Fruit fly (Drosophila melanogaster) whole organism, wandering third instar larva: Measurements from ENCODE around the gene Gr93b.
A peak's percentile ranks its signal among the peaks of the same experiment; 100 is the strongest.

ENCODE experiments used
- Abd-B ChIP-seq: fragments of >200 bp; optimal IDR thresholded peaks from 2 replicates; lab custom pipeline; 2017; ENCODE audit warnings: missing biosample characterization, missing genetic modification characterization
- CG32264 ChIP-seq: fragments of 200-800 bp; sonication (Bioruptor generic); optimal IDR thresholded peaks from 2 replicates; lab custom pipeline; 2016; ENCODE audit warnings: missing biosample characterization, missing genetic modification characterization
- CG9705 ChIP-seq: fragments of 200-800 bp; sonication (Bioruptor generic); optimal IDR thresholded peaks from 2 replicates; lab custom pipeline; 2018; ENCODE audit warnings: missing biosample characterization, mild to moderate bottlenecking, missing genetic modification characterization
- CrebA ChIP-seq: fragments of 200-800 bp; sonication (Bioruptor generic); optimal IDR thresholded peaks from 2 replicates; lab custom pipeline; 2016; ENCODE audit warnings: missing biosample characterization, mild to moderate bottlenecking, missing genetic modification characterization, borderline replicate concordance
- Dfd ChIP-seq: fragments of >200 bp; optimal IDR thresholded peaks from 2 replicates; lab custom pipeline; 2017; ENCODE audit warnings: missing biosample characterization, missing genetic modification characterization
- Dif ChIP-seq: fragments of 200-275, 200-300 bp; sonication (Bioruptor generic); optimal IDR thresholded peaks from 2 replicates; lab custom pipeline; 2018; ENCODE audit warnings: missing biosample characterization, missing genetic modification characterization; ENCODE audit not compliant: partially characterized antibody
- GATAd ChIP-seq: sonication (Bioruptor generic); optimal IDR thresholded peaks from 2 replicates; lab custom pipeline; 2016; ENCODE audit warnings: missing biosample characterization, missing genetic modification characterization
- HLH106 ChIP-seq: fragments of 200-800 bp; optimal IDR thresholded peaks from 3 replicates; lab custom pipeline; 2019; ENCODE audit warnings: missing biosample characterization, mild to moderate bottlenecking, missing genetic modification characterization, moderate library complexity
- Hnf4 ChIP-seq: fragments of 200-800 bp; sonication (Bioruptor generic); optimal IDR thresholded peaks from 2 replicates; lab custom pipeline; 2016; ENCODE audit warnings: missing biosample characterization, mild to moderate bottlenecking, missing genetic modification characterization
- Hr78 ChIP-seq: fragments of >200 bp; optimal IDR thresholded peaks from 2 replicates; lab custom pipeline; 2017; ENCODE audit warnings: missing biosample characterization, missing genetic modification characterization
- Hr83 ChIP-seq: fragments of 200-300 bp; sonication (Bioruptor generic); optimal IDR thresholded peaks from 2 replicates; lab custom pipeline; 2016; ENCODE audit warnings: missing biosample characterization, mild to moderate bottlenecking, missing genetic modification characterization, moderate library complexity; ENCODE audit not compliant: poor library complexity, severe bottlenecking
- Jra ChIP-seq: sonication (Bioruptor generic); optimal IDR thresholded peaks from 2 replicates; lab custom pipeline; 2016; ENCODE audit warnings: missing biosample characterization, missing genetic modification characterization
- Mio ChIP-seq: sonication (Bioruptor generic); optimal IDR thresholded peaks from 2 replicates; lab custom pipeline; 2016; ENCODE audit warnings: missing biosample characterization, missing genetic modification characterization
- N ChIP-seq: fragments of >200 bp; optimal IDR thresholded peaks from 2 replicates; lab custom pipeline; 2018; ENCODE audit warnings: missing biosample characterization, missing external identifiers, missing genetic modification characterization
- OdsH ChIP-seq: fragments of 200-800 bp; sonication (Bioruptor generic); optimal IDR thresholded peaks from 2 replicates; lab custom pipeline; 2016; ENCODE audit warnings: missing biosample characterization, mild to moderate bottlenecking, missing genetic modification characterization
- Rel ChIP-seq, 2 experiments: fragments of 200-800 bp; sonication (Bioruptor generic) in 1 of 2; optimal IDR thresholded peaks; 2 replicates in 1 of 2; 3 replicates in 1 of 2; lab custom pipeline; 2016 to 2019; ENCODE audit warnings: mild to moderate bottlenecking in 2 of 2, missing biosample characterization in 2 of 2, missing genetic modification characterization in 2 of 2, moderate library complexity in 1 of 2
- Sp1 ChIP-seq: fragments of 200-800 bp; sonication (Bioruptor generic); optimal IDR thresholded peaks from 3 replicates; lab custom pipeline; 2019; ENCODE audit warnings: missing biosample characterization, mild to moderate bottlenecking, missing genetic modification characterization, moderate library complexity
- Vsx2 ChIP-seq: fragments of 200-300, 225-300 bp; sonication (Bioruptor generic); optimal IDR thresholded peaks from 2 replicates; lab custom pipeline; 2018; ENCODE audit warnings: missing biosample characterization, missing genetic modification characterization; ENCODE audit not compliant: partially characterized antibody
- br ChIP-seq: fragments of 200-800 bp; sonication (Bioruptor generic); optimal IDR thresholded peaks from 2 replicates; lab custom pipeline; 2016; ENCODE audit warnings: missing biosample characterization, missing genetic modification characterization
- brk ChIP-seq: fragments of 200-800 bp; sonication (Bioruptor generic); optimal IDR thresholded peaks from 2 replicates; lab custom pipeline; 2016; ENCODE audit warnings: missing biosample characterization, mild to moderate bottlenecking, missing genetic modification characterization
- dl ChIP-seq, 2 experiments: fragments of 175-275, 200-275 bp in 1 of 2; fragments of 200-275 bp in 1 of 2; sonication (Bioruptor generic); optimal IDR thresholded peaks; lab custom pipeline; 2018; ENCODE audit warnings: mild to moderate bottlenecking in 2 of 2, missing biosample characterization in 2 of 2, missing genetic modification characterization in 2 of 2, moderate library complexity in 2 of 2; ENCODE audit not compliant: partially characterized antibody in 2 of 2, insufficient read depth in 1 of 2
- dmrt93B ChIP-seq: fragments of 200-800 bp; sonication (Bioruptor generic); optimal IDR thresholded peaks from 2 replicates; lab custom pipeline; 2018; ENCODE audit warnings: missing biosample characterization, mild to moderate bottlenecking, missing genetic modification characterization
- dsf ChIP-seq: sonication (Bioruptor generic); optimal IDR thresholded peaks from 2 replicates; lab custom pipeline; 2016; ENCODE audit warnings: missing biosample characterization, missing genetic modification characterization, borderline replicate concordance
- ey ChIP-seq: fragments of 200-800 bp; sonication (Bioruptor generic); optimal IDR thresholded peaks from 2 replicates; lab custom pipeline; 2016; ENCODE audit warnings: missing biosample characterization, missing genetic modification characterization
- foxo ChIP-seq, 2 experiments: fragments of 200-800 bp; sonication (Bioruptor generic); optimal IDR thresholded peaks; 2 replicates in 1 of 2; 3 replicates in 1 of 2; lab custom pipeline; 2016 to 2017; ENCODE audit warnings: missing biosample characterization in 2 of 2, missing genetic modification characterization in 2 of 2
- fru ChIP-seq: fragments of 200-800 bp; sonication (Bioruptor generic); optimal IDR thresholded peaks from 3 replicates; lab custom pipeline; 2016; ENCODE audit warnings: missing biosample characterization, mild to moderate bottlenecking, missing genetic modification characterization
- h ChIP-seq: fragments of 200-800 bp; sonication (Bioruptor generic); optimal IDR thresholded peaks from 3 replicates; lab custom pipeline; 2016; ENCODE audit warnings: missing biosample characterization, mild to moderate bottlenecking, missing genetic modification characterization
- jim ChIP-seq: fragments of 175-275, 200-325 bp; sonication (Bioruptor generic); optimal IDR thresholded peaks from 2 replicates; lab custom pipeline; 2016; ENCODE audit warnings: missing biosample characterization, mild to moderate bottlenecking, missing genetic modification characterization
- lola ChIP-seq: fragments of >200 bp; optimal IDR thresholded peaks from 2 replicates; lab custom pipeline; 2017; ENCODE audit warnings: missing biosample characterization, missing genetic modification characterization
- pan ChIP-seq: fragments of >200 bp; optimal IDR thresholded peaks from 2 replicates; lab custom pipeline; 2017
- psq ChIP-seq: fragments of 200-800 bp; sonication (Bioruptor generic); optimal IDR thresholded peaks from 3 replicates; lab custom pipeline; 2017; ENCODE audit warnings: missing biosample characterization, mild to moderate bottlenecking, missing genetic modification characterization, moderate library complexity
- rgr ChIP-seq: fragments of 200-800 bp; sonication (Bioruptor generic); optimal IDR thresholded peaks from 3 replicates; lab custom pipeline; 2016; ENCODE audit warnings: missing biosample characterization, mild to moderate bottlenecking, missing genetic modification characterization
- sage ChIP-seq: fragments of 200-800 bp; sonication (Bioruptor generic); optimal IDR thresholded peaks from 2 replicates; lab custom pipeline; 2016; ENCODE audit warnings: missing biosample characterization, mild to moderate bottlenecking, missing genetic modification characterization
- sv ChIP-seq: fragments of 200-800 bp; sonication (Bioruptor generic); optimal IDR thresholded peaks from 3 replicates; lab custom pipeline; 2016; ENCODE audit warnings: missing biosample characterization, missing genetic modification characterization
- tai ChIP-seq: sonication (Bioruptor generic); optimal IDR thresholded peaks from 2 replicates; lab custom pipeline; 2016; ENCODE audit warnings: missing biosample characterization, missing genetic modification characterization
- usp ChIP-seq: fragments of >200 bp; optimal IDR thresholded peaks from 2 replicates; lab custom pipeline; 2017; ENCODE audit warnings: missing biosample characterization, missing genetic modification characterization
- woc ChIP-seq: sonication (Bioruptor generic); optimal IDR thresholded peaks from 2 replicates; lab custom pipeline; 2016; ENCODE audit warnings: missing biosample characterization, mild to moderate bottlenecking, missing genetic modification characterization

Gr93b gene

dm6 chr3R:21825775-21826558 lies 17.6 kb downstream of the Gr93b start:
- TF ChIP-seq h (GFP tag; lab: Kevin White, UChicago) (peak; percentile 0), usp (no peak), Sp1 (GFP tag; lab: Kevin White, UChicago) (peak; percentile 1), N (no peak)

DNA sequence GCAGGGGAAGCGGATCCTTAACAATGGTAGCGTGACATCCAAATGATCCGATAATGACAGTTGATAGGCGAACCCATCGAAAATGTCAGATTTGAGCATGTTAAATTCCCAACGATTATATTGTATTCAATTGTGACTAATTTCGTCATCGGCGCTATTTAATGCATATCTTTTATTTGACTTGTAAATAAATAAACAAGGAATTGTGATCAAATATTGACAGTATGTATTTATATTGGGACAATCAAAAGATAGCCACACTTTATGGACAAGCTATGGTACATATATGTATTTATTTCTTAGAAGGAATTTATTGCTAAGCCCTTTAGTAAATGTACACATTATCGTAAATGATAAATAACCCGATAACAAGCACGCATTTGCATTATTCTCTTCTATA lies 18.4 kb downstream of the Gr93b start:
- TF ChIP-seq Dfd (GFP tag; lab: Kevin White, UChicago) (no peak), dmrt93B (GFP tag; lab: Kevin White, UChicago) (no peak), foxo (GFP tag; optimal IDR thresholded peaks at IDR 0.05; lab: Kevin White, UChicago) (no peak), usp (no peak), psq (GFP tag; lab: Kevin White, UChicago) (no peak), tai (peak; percentile 3), Vsx2 (no peak), dsf (no peak), Sp1 (GFP tag; lab: Kevin White, UChicago) (peak; percentile 16), lola (GFP tag; lab: Kevin White, UChicago) (no peak), CG32264 (GFP tag; lab: Kevin White, UChicago) (no peak)

DNA sequence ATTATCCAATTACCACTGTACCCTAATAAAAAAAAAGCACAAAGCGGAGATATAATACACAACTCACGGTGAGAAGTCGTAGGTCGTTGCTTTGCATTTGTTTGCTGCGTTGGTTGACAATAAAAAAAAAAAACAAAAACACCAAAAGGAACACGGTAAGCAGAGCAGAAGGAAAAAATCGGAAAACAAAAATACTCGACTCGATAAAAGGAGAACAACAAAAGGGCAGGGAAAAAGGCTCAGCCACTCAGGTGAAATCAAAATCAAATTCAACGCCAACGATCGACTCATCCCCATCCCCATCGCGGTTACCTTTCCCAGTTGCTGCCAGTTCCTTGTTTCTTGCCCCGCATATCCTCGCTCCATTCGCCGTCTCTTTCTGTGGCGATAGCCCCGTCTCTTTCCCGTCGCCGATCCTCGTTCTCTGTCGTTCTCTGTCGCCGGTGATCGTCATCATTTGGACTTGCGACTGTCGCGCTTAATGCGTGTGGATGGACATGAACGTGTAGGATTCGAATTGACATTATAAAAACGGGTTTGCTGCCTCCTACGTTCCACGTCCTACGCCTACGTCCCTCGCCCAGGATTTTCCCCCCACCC lies 19.1 kb downstream of the Gr93b start:
- peak; percentile 38 for TF ChIP-seq psq (GFP tag; lab: Kevin White, UChicago)
- TF ChIP-seq br (GFP tag; lab: Kevin White, UChicago) = no peak
- no peak for TF ChIP-seq sv
- peak in 1 of 2 experiments; percentile 10 for TF ChIP-seq foxo (GFP tag; optimal IDR thresholded peaks at IDR 0.05; lab: Kevin White, UChicago)
- TF ChIP-seq woc (GFP tag; lab: Kevin White, UChicago) = peak; percentile 13
- TF ChIP-seq dmrt93B (GFP tag; lab: Kevin White, UChicago) = peak; percentile 24
- TF ChIP-seq Dif (GFP tag; lab: Kevin White, UChicago) = peak; percentile 33

- TF ChIP-seq GATAd (GFP tag; lab: Kevin White, UChicago) = no peak
- no peak for TF ChIP-seq pan (lab: Kevin White, UChicago)
- TF ChIP-seq psq (GFP tag; lab: Kevin White, UChicago) = peak; percentile 70
- TF ChIP-seq foxo (GFP tag; optimal IDR thresholded peaks at IDR 0.05; lab: Kevin White, UChicago) = peak in 1 of 2 experiments; percentile 67
- TF ChIP-seq Hr83 (GFP tag; lab: Kevin White, UChicago) = no peak
- TF ChIP-seq sage (GFP tag; lab: Kevin White, UChicago) = no peak
- peak; percentile 79 for TF ChIP-seq dmrt93B (GFP tag; lab: Kevin White, UChicago)
- TF ChIP-seq HLH106 (tag; lab: Kevin White, UChicago) = peak; percentile 74
- no peak for TF ChIP-seq Rel (GFP tag; optimal IDR thresholded peaks at IDR 0.05; lab: Kevin White, UChicago)
- peak; percentile 17 for TF ChIP-seq Rel (tag; optimal IDR thresholded peaks at IDR 0.05; lab: Kevin White, UChicago)
- no peak for TF ChIP-seq sv
- peak; percentile 50 for TF ChIP-seq CG9705
- no peak for TF ChIP-seq usp
- TF ChIP-seq CG32264 (GFP tag; lab: Kevin White, UChicago) = no peak
- TF ChIP-seq Vsx2 = no peak
- no peak for TF ChIP-seq dsf
- no peak for TF ChIP-seq Dif (GFP tag; lab: Kevin White, UChicago)
- TF ChIP-seq OdsH (GFP tag; lab: Kevin White, UChicago) = peak; percentile 53
- TF ChIP-seq jim (GFP tag; lab: Kevin White, UChicago) = no peak
- TF ChIP-seq br (GFP tag; lab: Kevin White, UChicago) = no peak
- TF ChIP-seq Abd-B (GFP tag; lab: Kevin White, UChicago) = no peak
- TF ChIP-seq h (GFP tag; lab: Kevin White, UChicago) = peak; percentile 22
- TF ChIP-seq Mio (GFP tag; lab: Kevin White, UChicago) = no peak
- peak; percentile 34 for TF ChIP-seq rgr (GFP tag; lab: Kevin White, UChicago)
- no peak for TF ChIP-seq tai
- no peak for TF ChIP-seq brk (GFP tag; lab: Kevin White, UChicago)
- no peak for TF ChIP-seq lola (GFP tag; lab: Kevin White, UChicago)
- TF ChIP-seq woc (GFP tag; lab: Kevin White, UChicago) = no peak
- no peak for TF ChIP-seq Dfd (GFP tag; lab: Kevin White, UChicago)
- TF ChIP-seq Hr78 = no peak
- TF ChIP-seq Jra = no peak
- no peak for TF ChIP-seq ey (GFP tag; lab: Kevin White, UChicago)
- peak; percentile 38 for TF ChIP-seq fru (GFP tag; lab: Kevin White, UChicago)
- TF ChIP-seq Sp1 (GFP tag; lab: Kevin White, UChicago) = peak; percentile 58
- no peak for TF ChIP-seq N
- TF ChIP-seq CrebA (GFP tag; lab: Kevin White, UChicago) = no peak
- no peak for TF ChIP-seq dl (GFP tag; optimal IDR thresholded peaks at IDR 0.05; lab: Kevin White, UChicago; ENCODE audit: insufficient read depth in 1 of 2, partially characterized antibody in 2 of 2)
- no peak for TF ChIP-seq Hnf4 (GFP tag; lab: Kevin White, UChicago)
Measured at dm6 chr3R:21823699-21824406, 19.7 kb downstream of the Gr93b start.
